Fruit fly (Drosophila melanogaster) whole organism, prepupa: ENCODE measurements around the gene Cdc6.

Experiments
- Blimp-1 ChIP-seq: fragments of 200-800 bp; sonication (Bioruptor generic); optimal IDR thresholded peaks from 3 replicates; lab custom pipeline; 2017; ENCODE audit warnings: missing biosample characterization, missing genetic modification characterization, mild to moderate bottlenecking, moderate library complexity, missing genetic modification reagents
- CG10631 ChIP-seq: fragments of 200-800 bp; sonication (Bioruptor generic); optimal IDR thresholded peaks from 2 replicates; lab custom pipeline; 2016; ENCODE audit warnings: missing biosample characterization, missing genetic modification characterization
- CG10669 ChIP-seq: fragments of 200-800 bp; sonication (Bioruptor generic); optimal IDR thresholded peaks from 3 replicates; lab custom pipeline; 2018; ENCODE audit warnings: missing biosample characterization, mild to moderate bottlenecking, missing genetic modification characterization, moderate library complexity
- CG11294 ChIP-seq: fragments of 200-800 bp; sonication (Bioruptor generic); IDR thresholded peaks from 2 replicates; pipeline ENCODE4 v1.3.6; 2022; ENCODE audit warnings: missing biosample characterization, missing genetic modification characterization
- CG11902 ChIP-seq: fragments of 200-800 bp; sonication (Bioruptor generic); optimal IDR thresholded peaks from 3 replicates; lab custom pipeline; 2016; ENCODE audit warnings: missing biosample characterization, missing genetic modification characterization
- CG3032 ChIP-seq: fragments of 200-800 bp; optimal IDR thresholded peaks from 2 replicates; lab custom pipeline; 2019; ENCODE audit warnings: missing biosample characterization, mild to moderate bottlenecking, missing genetic modification characterization, moderate library complexity
- CG3919 ChIP-seq: fragments of 200-800 bp; sonication (Bioruptor generic); optimal IDR thresholded peaks from 3 replicates; lab custom pipeline; 2016; ENCODE audit warnings: missing biosample characterization, missing genetic modification characterization
- CG6276 ChIP-seq: fragments of 200-800 bp; sonication (Bioruptor generic); optimal IDR thresholded peaks from 2 replicates; lab custom pipeline; 2017; ENCODE audit warnings: missing biosample characterization, mild to moderate bottlenecking, missing genetic modification characterization
- CG6792 ChIP-seq: fragments of 200-800 bp; sonication (Bioruptor generic); optimal IDR thresholded peaks from 3 replicates; lab custom pipeline; 2016; ENCODE audit warnings: missing biosample characterization, missing genetic modification characterization
- CG6808 ChIP-seq: fragments of 200-800 bp; sonication (Bioruptor generic); optimal IDR thresholded peaks from 3 replicates; lab custom pipeline; 2017; ENCODE audit warnings: missing biosample characterization, missing genetic modification characterization, mild to moderate bottlenecking, moderate library complexity, missing genetic modification reagents
- CG6854 ChIP-seq: fragments of 200-800 bp; sonication (Bioruptor generic); optimal IDR thresholded peaks from 2 replicates; lab custom pipeline; 2017; ENCODE audit warnings: missing biosample characterization, mild to moderate bottlenecking, missing genetic modification characterization
- CG7368 ChIP-seq: fragments of 200-800 bp; sonication (Bioruptor generic); optimal IDR thresholded peaks from 3 replicates; lab custom pipeline; 2016; ENCODE audit warnings: missing biosample characterization, missing genetic modification characterization
- CG8119 ChIP-seq: fragments of 200-800 bp; sonication (Bioruptor generic); IDR thresholded peaks from 3 replicates; pipeline ENCODE4 v1.3.6; 2022; ENCODE audit warnings: missing biosample characterization, missing genetic modification characterization
- CG9139 ChIP-seq: fragments of 200-800 bp; sonication (Bioruptor generic); optimal IDR thresholded peaks from 3 replicates; lab custom pipeline; 2017; ENCODE audit warnings: missing biosample characterization, mild to moderate bottlenecking, missing genetic modification characterization
- Eip75B ChIP-seq: fragments of 200-800 bp; sonication (Bioruptor generic); optimal IDR thresholded peaks from 3 replicates; lab custom pipeline; 2016; ENCODE audit warnings: missing biosample characterization, missing genetic modification characterization
- Eip78C ChIP-seq: fragments of 200-800 bp; sonication (Bioruptor generic); peaks from one replicate; lab custom pipeline; 2016; ENCODE audit warnings: missing biosample characterization, missing genetic modification characterization
- Eip93F ChIP-seq: fragments of 200-800 bp; sonication (Bioruptor generic); optimal IDR thresholded peaks from 2 replicates; lab custom pipeline; 2016; ENCODE audit warnings: missing biosample characterization, mild to moderate bottlenecking, missing genetic modification characterization
- Ets96B ChIP-seq: fragments of 200-800 bp; optimal IDR thresholded peaks from 2 replicates; lab custom pipeline; 2019; ENCODE audit warnings: missing biosample characterization, mild to moderate bottlenecking, missing genetic modification characterization, moderate library complexity
- Hr38 ChIP-seq: sonication (Bioruptor generic); optimal IDR thresholded peaks from 2 replicates; lab custom pipeline; 2016; ENCODE audit warnings: missing biosample characterization, missing genetic modification characterization
- Hr39 ChIP-seq: fragments of 200-800 bp; sonication (Bioruptor generic); optimal IDR thresholded peaks from 2 replicates; lab custom pipeline; 2016; ENCODE audit warnings: missing biosample characterization, missing genetic modification characterization
- Hr4 ChIP-seq: fragments of 200-800 bp; sonication (Bioruptor generic); optimal IDR thresholded peaks from 3 replicates; lab custom pipeline; 2016; ENCODE audit warnings: missing biosample characterization, missing genetic modification characterization
- Met ChIP-seq: fragments of 200-800 bp; sonication (Bioruptor generic); optimal IDR thresholded peaks from 3 replicates; lab custom pipeline; 2016; ENCODE audit warnings: missing biosample characterization, missing genetic modification characterization
- Smox ChIP-seq: fragments of 200-800 bp; sonication (Bioruptor generic); optimal IDR thresholded peaks from 3 replicates; lab custom pipeline; 2016; ENCODE audit warnings: missing biosample characterization, missing genetic modification characterization
- Sox102F ChIP-seq: fragments of 200-800 bp; sonication (Bioruptor generic); optimal IDR thresholded peaks from 2 replicates; lab custom pipeline; 2016; ENCODE audit warnings: missing biosample characterization, mild to moderate bottlenecking, missing genetic modification characterization
- achi ChIP-seq: fragments of 200-800 bp; sonication (Bioruptor generic); optimal IDR thresholded peaks from 3 replicates; lab custom pipeline; 2016; ENCODE audit warnings: missing biosample characterization, missing genetic modification characterization
- cyc ChIP-seq: fragments of 200-800 bp; sonication (Bioruptor generic); optimal IDR thresholded peaks from 3 replicates; lab custom pipeline; 2016; ENCODE audit warnings: missing biosample characterization, missing genetic modification characterization
- eg ChIP-seq: fragments of 200-800 bp; sonication (Bioruptor generic); IDR thresholded peaks from 3 replicates; pipeline ENCODE4 v1.3.6; 2022; ENCODE audit warnings: missing biosample characterization, missing genetic modification characterization
- esn ChIP-seq: fragments of 200-800 bp; sonication (Bioruptor generic); optimal IDR thresholded peaks from 2 replicates; lab custom pipeline; 2016; ENCODE audit warnings: missing biosample characterization, mild to moderate bottlenecking, missing genetic modification characterization, moderate library complexity
- fd59A ChIP-seq: fragments of 200-800 bp; sonication (Bioruptor generic); optimal IDR thresholded peaks from 2 replicates; lab custom pipeline; 2017; ENCODE audit warnings: missing biosample characterization, mild to moderate bottlenecking, missing genetic modification characterization, missing genetic modification reagents
- lz ChIP-seq: fragments of 200-800 bp; sonication (Bioruptor generic); optimal IDR thresholded peaks from 3 replicates; lab custom pipeline; 2016; ENCODE audit warnings: missing biosample characterization, missing genetic modification characterization
- net ChIP-seq: fragments of 200-800 bp; sonication (Bioruptor generic); optimal IDR thresholded peaks from 3 replicates; lab custom pipeline; 2016; ENCODE audit warnings: missing biosample characterization, missing genetic modification characterization
- pdm3 ChIP-seq: fragments of 200-800 bp; sonication (Bioruptor generic); optimal IDR thresholded peaks from 3 replicates; lab custom pipeline; 2016; ENCODE audit warnings: missing biosample characterization, missing genetic modification characterization
- salr ChIP-seq, 2 experiments: fragments of 200-800 bp; sonication (Bioruptor generic); optimal IDR thresholded peaks; 3 replicates each; lab custom pipeline; 2016 to 2018; ENCODE audit warnings: missing biosample characterization in 2 of 2, missing genetic modification characterization in 2 of 2, mild to moderate bottlenecking in 1 of 2
- ss ChIP-seq, 2 experiments: fragments of 200-800 bp; sonication (Bioruptor generic); optimal IDR thresholded peaks; 2 replicates in 1 of 2; 3 replicates in 1 of 2; lab custom pipeline; 2017 to 2018; ENCODE audit warnings: mild to moderate bottlenecking in 2 of 2, missing biosample characterization in 2 of 2, missing genetic modification characterization in 2 of 2, moderate library complexity in 1 of 2
- svp ChIP-seq: fragments of 200-800 bp; sonication (Bioruptor generic); peaks from one replicate; lab custom pipeline; 2016; ENCODE audit warnings: missing biosample characterization, missing genetic modification characterization
- topi ChIP-seq: fragments of 200-800 bp; sonication (Bioruptor generic); optimal IDR thresholded peaks from 3 replicates; lab custom pipeline; 2016; ENCODE audit warnings: missing biosample characterization, missing genetic modification characterization
- vri ChIP-seq: fragments of 200-800 bp; sonication (Bioruptor generic); optimal IDR thresholded peaks from 3 replicates; lab custom pipeline; 2016; ENCODE audit warnings: missing biosample characterization, mild to moderate bottlenecking, missing genetic modification characterization

Gene Cdc6

DNA sequence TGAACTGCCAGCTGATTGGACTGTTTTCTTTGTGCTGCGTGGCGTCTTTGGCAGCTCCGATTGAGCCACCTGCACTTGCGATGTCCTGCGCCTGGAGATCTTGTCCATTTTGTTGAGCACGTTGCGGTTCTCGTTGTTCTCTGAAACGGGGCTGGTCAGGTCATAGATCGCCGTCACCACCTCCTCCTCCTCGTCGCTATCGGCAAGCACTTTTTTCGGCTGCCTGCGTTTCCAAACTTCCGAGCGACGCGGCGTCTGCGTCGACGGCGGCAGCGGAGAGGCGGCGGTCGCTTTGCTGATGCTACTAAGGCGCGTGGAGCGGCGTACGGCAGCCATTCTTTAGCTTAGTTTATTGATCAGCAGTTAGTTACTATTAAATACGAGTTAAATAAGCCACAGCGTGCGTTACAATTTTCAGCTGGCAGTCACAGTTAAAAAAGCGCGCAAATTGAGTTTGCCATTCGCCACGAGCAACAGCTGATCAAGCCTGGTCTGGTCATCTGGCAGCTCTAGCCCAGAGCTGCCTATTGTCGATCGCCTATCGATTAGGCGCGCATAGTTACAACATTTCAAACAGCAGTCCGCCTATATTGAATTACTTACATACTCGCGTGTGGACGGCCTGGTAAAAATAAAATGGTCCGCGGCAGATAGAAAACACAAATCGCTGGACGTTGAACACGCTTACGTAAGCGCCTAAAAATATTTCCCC lies at the start of gene Cdc6:
Gene Cdc6 (minus strand): TSS at position 456 of the 712 bp plus-strand sequence.
- TF ChIP-seq Eip78C (no peak), Eip93F (GFP tag; lab: Kevin White, UChicago) (no peak), salr (GFP tag; optimal IDR thresholded peaks at IDR 0.05; lab: Kevin White, UChicago) (no peak), svp (GFP tag; lab: Kevin White, UChicago) (peak; percentile 93)

DNA sequence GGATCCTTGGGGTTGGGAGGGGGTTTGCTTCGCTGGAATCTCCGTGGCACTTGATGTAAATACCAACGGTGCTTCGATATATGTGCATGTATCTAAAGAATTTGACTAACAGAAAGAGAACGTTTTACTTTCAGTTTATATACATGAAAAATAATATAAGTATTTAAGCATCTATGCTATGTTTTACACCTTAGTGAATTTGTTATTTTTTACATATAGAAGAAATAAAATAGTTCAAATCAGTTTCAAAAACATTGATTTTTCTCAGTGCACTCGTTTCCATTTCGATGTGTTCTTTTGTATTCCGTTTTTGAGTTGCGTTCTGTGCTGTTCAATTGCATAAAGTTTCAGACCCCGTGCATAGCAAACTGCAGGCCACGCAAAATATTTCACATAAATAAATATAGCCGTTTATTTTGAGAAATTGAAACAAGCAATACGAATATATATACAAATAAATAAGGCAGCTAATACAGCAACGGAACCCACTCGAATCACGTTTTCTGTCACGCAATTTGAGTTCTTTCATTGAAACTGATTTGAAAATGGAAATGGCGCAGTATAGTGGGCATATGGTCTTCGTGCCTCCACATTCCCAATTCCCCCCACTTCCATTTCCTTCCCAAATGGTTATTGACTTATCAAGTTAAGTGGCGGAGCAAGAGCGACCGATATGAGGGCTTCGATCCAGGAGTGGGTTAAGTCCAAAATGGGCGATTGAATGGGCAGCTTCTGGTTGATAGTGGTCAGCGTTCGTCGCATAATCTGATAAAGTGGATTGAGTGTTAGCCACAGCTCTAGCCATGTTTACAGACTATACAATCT lies 48.9 kb upstream of the Cdc6 start:
- TF ChIP-seq Smox (GFP tag; lab: Kevin White, UChicago) (no peak), CG10631 (GFP tag; lab: Kevin White, UChicago) (peak; percentile 26), Blimp-1 (GFP tag; lab: Kevin White, UChicago) (no peak), CG7368 (GFP tag; lab: Kevin White, UChicago) (no peak), pdm3 (GFP tag; lab: Kevin White, UChicago) (no peak), Eip78C (peak; percentile 67), Eip75B (GFP tag; lab: Kevin White, UChicago) (no peak), Hr4 (no peak), Met (GFP tag; lab: Kevin White, UChicago) (peak; percentile 6), CG3032 (tag; lab: Kevin White, UChicago) (no peak), CG8119 (no peak), Hr38 (GFP tag; lab: Kevin White, UChicago) (no peak), ss (GFP tag; optimal IDR thresholded peaks at IDR 0.05; lab: Kevin White, UChicago) (no peak), lz (GFP tag; lab: Kevin White, UChicago) (peak; percentile 21), CG6854 (no peak), vri (GFP tag; lab: Kevin White, UChicago) (peak; percentile 60), esn (GFP tag; lab: Kevin White, UChicago) (peak; percentile 27), CG3919 (GFP tag; lab: Kevin White, UChicago) (no peak), Ets96B (tag; lab: Kevin White, UChicago) (peak; percentile 6), achi (GFP tag; lab: Kevin White, UChicago) (no peak), Hr39 (GFP tag; lab: Kevin White, UChicago) (peak; percentile 4), fd59A (GFP tag; lab: Kevin White, UChicago) (no peak), CG10669 (GFP tag; lab: Kevin White, UChicago) (no peak), CG11902 (no peak), Sox102F (GFP tag; lab: Kevin White, UChicago) (no peak), CG6276 (GFP tag; lab: Kevin White, UChicago) (no peak), eg (GFP tag; lab: Robert Waterston, UW) (peak; percentile 33; the same call in 1 of the 3 replicates), CG6808 (no peak), CG11294 (GFP tag; lab: Robert Waterston, UW) (no peak), topi (GFP tag; lab: Kevin White, UChicago) (peak; percentile 51), net (GFP tag; lab: Kevin White, UChicago) (no peak), CG6792 (no peak), svp (GFP tag; lab: Kevin White, UChicago) (peak; percentile 68), cyc (GFP tag; lab: Kevin White, UChicago) (peak; percentile 19), CG9139 (GFP tag; lab: Kevin White, UChicago) (no peak)
- TF ChIP-seq, all 60 proteins: peak for 12
